Fruit fly (Drosophila melanogaster) whole organism, adult: ENCODE data around the gene CG44005.

Experiments
- CG11617 ChIP-seq: fragments of 200-800 bp; sonication (Bioruptor generic); optimal IDR thresholded peaks from 2 replicates; lab custom pipeline; 2017; ENCODE audit warnings: mild to moderate bottlenecking, missing biosample characterization, missing genetic modification reagents, missing genetic modification characterization
- CG12768 ChIP-seq: fragments of 200-800 bp; sonication (Bioruptor generic); optimal IDR thresholded peaks from 2 replicates; lab custom pipeline; 2017; ENCODE audit warnings: missing biosample characterization, missing genetic modification characterization, mild to moderate bottlenecking, moderate library complexity, missing genetic modification reagents
- CG14711 ChIP-seq: fragments of 200-800 bp; sonication (Bioruptor generic); optimal IDR thresholded peaks from 2 replicates; lab custom pipeline; 2018; ENCODE audit warnings: missing biosample characterization, mild to moderate bottlenecking, missing genetic modification characterization, moderate library complexity
- CG1620 ChIP-seq: fragments of 200-800 bp; sonication (Bioruptor generic); optimal IDR thresholded peaks from 2 replicates; lab custom pipeline; 2016; ENCODE audit warnings: missing biosample characterization, missing genetic modification characterization
- CG33017 ChIP-seq: fragments of 200-800 bp; sonication (Bioruptor generic); optimal IDR thresholded peaks from 2 replicates; lab custom pipeline; 2018; ENCODE audit warnings: missing biosample characterization, mild to moderate bottlenecking, missing genetic modification characterization, moderate library complexity
- CG5204 ChIP-seq: fragments of 200-800 bp; sonication (Bioruptor generic); optimal IDR thresholded peaks from 2 replicates; lab custom pipeline; 2016; ENCODE audit warnings: missing biosample characterization, missing genetic modification characterization
- CG7045 ChIP-seq: fragments of 200-800 bp; sonication (Bioruptor generic); optimal IDR thresholded peaks from 2 replicates; lab custom pipeline; 2017; ENCODE audit warnings: missing biosample characterization, mild to moderate bottlenecking, missing genetic modification characterization
- CG7101 ChIP-seq: fragments of 200-800 bp; sonication (Bioruptor generic); optimal IDR thresholded peaks from 2 replicates; lab custom pipeline; 2018; ENCODE audit warnings: missing biosample characterization, mild to moderate bottlenecking, missing genetic modification characterization, moderate library complexity
- Clk ChIP-seq: fragments of 200-800 bp; sonication (Bioruptor generic); optimal IDR thresholded peaks from 2 replicates; lab custom pipeline; 2017; ENCODE audit warnings: missing biosample characterization, missing genetic modification characterization
- Crg-1 ChIP-seq: fragments of 200-800 bp; sonication (Bioruptor generic); optimal IDR thresholded peaks from 2 replicates; lab custom pipeline; 2016; ENCODE audit warnings: missing biosample characterization, missing genetic modification characterization
- Hr96 ChIP-seq: fragments of 200-800 bp; sonication (Bioruptor generic); optimal IDR thresholded peaks from 2 replicates; lab custom pipeline; 2016; ENCODE audit warnings: missing biosample characterization, missing genetic modification characterization
- Mnt ChIP-seq: fragments of 200-800 bp; sonication (Bioruptor generic); optimal IDR thresholded peaks from 2 replicates; lab custom pipeline; 2016; ENCODE audit warnings: missing biosample characterization, mild to moderate bottlenecking, missing genetic modification characterization
- bab1 ChIP-seq: fragments of 200-800 bp; sonication (Bioruptor generic); optimal IDR thresholded peaks from 3 replicates; lab custom pipeline; 2019; ENCODE audit warnings: missing biosample characterization, mild to moderate bottlenecking, missing genetic modification characterization, moderate library complexity
- cic ChIP-seq: fragments of 200-800 bp; sonication (Bioruptor generic); optimal IDR thresholded peaks from 2 replicates; lab custom pipeline; 2017; ENCODE audit warnings: missing biosample characterization, mild to moderate bottlenecking, missing genetic modification characterization, moderate library complexity
- cnc ChIP-seq, 2 experiments: fragments of >200 bp; optimal IDR thresholded peaks; 2 replicates each; lab custom pipeline; 2017
- kay ChIP-seq: fragments of 200-800 bp; sonication (Bioruptor generic); peaks from one replicate; lab custom pipeline; 2016; ENCODE audit warnings: missing biosample characterization, missing genetic modification characterization, borderline replicate concordance
- ovo ChIP-seq: fragments of 200-800 bp; sonication (Bioruptor generic); optimal IDR thresholded peaks from 2 replicates; lab custom pipeline; 2016; ENCODE audit warnings: missing biosample characterization, missing genetic modification characterization
- pad ChIP-seq: fragments of 200-800 bp; sonication (Bioruptor generic); optimal IDR thresholded peaks from 3 replicates; lab custom pipeline; 2017; ENCODE audit warnings: missing biosample characterization, missing genetic modification characterization, mild to moderate bottlenecking, moderate library complexity, missing genetic modification reagents
- tj ChIP-seq: fragments of 200-800 bp; sonication (Bioruptor generic); optimal IDR thresholded peaks from 3 replicates; lab custom pipeline; 2017; ENCODE audit warnings: missing biosample characterization, mild to moderate bottlenecking, missing genetic modification characterization, moderate library complexity
- toe ChIP-seq: fragments of 200-800 bp; sonication (Bioruptor generic); optimal IDR thresholded peaks from 2 replicates; lab custom pipeline; 2016; ENCODE audit warnings: missing biosample characterization, missing genetic modification characterization

The CG44005 gene

DNA sequence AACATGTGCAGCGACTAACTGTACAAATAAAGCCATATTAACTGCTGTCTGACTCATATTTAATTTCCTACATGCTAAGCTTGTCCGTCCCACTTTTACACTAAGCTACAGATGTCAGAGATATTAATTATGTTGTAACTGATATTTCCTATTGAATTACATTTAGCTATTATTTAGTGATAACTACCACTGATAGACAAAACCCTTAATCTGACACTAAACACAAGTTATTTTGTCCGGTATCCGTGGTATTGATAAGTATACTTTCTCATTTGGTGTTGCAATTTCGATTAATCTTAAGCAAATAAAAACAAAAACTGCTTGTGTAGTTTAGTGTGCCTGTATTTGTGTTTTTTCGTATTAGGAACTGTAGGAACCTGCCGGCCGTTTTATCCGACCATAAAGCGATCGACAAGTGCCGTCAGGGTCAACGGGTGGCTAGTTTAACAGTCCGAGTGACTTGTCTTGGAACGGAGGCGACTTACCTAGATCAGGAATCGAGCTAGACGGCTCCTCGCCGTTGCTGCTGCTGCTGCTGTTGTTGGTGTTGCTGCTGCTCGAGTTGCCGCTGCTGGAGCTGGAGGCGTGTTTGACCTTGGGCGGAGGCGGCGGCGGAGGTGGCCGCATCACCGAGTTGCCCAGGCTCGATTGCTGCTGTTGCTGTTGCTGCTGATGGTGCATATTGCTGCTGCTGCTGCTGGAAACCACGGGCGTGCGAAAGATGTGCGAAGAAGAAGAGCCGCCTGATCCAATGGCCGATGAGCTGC lies 14.0 kb downstream of the CG44005 start:
- no peak for TF ChIP-seq Hr96 (GFP tag; lab: Kevin White, UChicago)
- TF ChIP-seq bab1 (GFP tag; lab: Kevin White, UChicago): no peak
- TF ChIP-seq CG11617 (GFP tag; lab: Kevin White, UChicago): no peak
- no peak for TF ChIP-seq Mnt (GFP tag; lab: Kevin White, UChicago)
- no peak for TF ChIP-seq CG33017 (tag; lab: Kevin White, UChicago)
- TF ChIP-seq CG7101 (tag; lab: Kevin White, UChicago): no peak
- no peak for TF ChIP-seq tj (GFP tag; lab: Kevin White, UChicago)
- TF ChIP-seq CG5204 (GFP tag; lab: Kevin White, UChicago): no peak
- no peak for TF ChIP-seq cic (GFP tag; lab: Kevin White, UChicago)
- TF ChIP-seq Clk: no peak
- TF ChIP-seq CG14711 (tag; lab: Kevin White, UChicago): no peak
- TF ChIP-seq CG12768 (GFP tag; lab: Kevin White, UChicago): no peak

DNA sequence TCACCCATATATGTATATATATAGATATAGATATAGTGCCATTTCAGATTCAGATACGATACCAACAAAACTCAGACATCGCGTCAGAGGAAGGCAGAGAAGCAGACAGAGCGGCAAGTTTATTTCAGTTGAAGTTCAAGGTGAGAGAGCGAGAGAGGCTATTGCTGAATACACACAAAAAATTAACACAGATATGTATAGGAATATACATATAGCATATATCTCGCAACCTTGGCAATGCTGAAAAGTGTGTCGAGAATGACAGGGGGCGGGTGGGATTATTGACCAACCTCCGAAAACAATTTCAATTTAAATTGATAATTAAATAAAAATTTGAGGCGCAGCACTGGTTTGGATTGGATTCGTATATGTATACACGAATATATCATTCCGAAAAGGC lies 14.9 kb downstream of the CG44005 start:
- TF ChIP-seq pad (no peak), tj (GFP tag; lab: Kevin White, UChicago) (peak; percentile 29), kay (GFP tag; lab: Kevin White, UChicago) (peak; percentile 47)

DNA sequence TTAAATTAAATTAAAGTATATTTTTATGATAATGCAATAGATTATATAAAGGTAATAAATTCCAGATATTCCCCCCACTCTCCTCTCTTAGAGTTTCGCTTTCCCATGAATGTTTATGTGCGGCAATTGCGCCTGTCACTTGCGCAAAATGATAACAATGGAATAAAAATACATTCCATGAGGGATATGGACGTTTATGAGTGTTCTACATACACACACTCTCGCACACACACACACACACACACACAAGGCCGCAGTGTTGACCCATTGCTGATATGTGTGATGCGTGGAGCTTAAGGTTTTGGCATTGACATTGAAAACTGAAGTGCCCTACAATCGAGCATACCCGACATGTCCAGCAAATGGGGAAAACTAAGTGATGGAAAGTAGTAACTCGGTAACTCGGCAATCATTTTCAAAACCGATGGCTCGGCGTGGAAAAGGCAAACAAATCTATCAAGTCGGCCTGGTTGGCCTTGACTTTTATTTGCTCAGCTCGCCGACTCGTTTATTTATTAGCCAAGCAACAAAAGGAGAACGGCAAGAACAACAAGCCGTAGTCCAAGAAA lies 25.2 kb downstream of the CG44005 start:
- TF ChIP-seq CG12768 (GFP tag; lab: Kevin White, UChicago) (peak; percentile 11), tj (GFP tag; lab: Kevin White, UChicago) (no peak)

DNA sequence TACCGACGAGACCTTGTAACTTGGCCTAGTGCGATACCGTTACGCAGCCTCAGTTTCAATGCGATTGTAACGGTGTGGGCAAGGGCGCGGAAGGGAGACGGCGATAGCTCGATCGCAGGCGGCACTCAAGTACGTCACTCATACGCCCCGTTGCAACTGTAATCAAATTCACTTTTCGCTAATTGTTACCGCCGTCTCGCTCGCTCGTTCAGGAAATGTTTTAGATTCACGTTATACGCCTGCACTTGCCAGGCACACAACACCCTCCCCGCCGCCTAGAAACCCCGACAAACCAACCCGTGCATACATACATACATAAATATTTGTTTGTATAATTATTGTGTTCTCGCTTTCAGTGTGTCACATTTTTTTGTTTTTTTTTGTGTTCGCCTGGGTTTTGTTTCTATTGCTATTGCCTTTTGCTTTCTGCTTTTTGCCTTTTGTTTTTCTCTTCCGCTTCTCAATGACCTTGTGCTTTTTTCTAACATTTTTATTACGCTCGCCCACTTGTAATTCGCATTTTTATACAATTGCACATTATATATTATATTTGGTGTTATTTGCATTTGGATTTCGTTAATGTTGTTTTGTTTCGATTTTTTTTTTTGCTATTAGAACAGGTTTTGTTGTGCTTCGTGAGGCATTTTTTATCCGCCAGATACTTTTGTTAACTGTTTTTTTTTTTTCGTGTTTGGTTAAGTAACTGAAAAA lies 27.4 kb downstream of the CG44005 start:
- TF ChIP-seq kay (GFP tag; lab: Kevin White, UChicago): peak; percentile 98
- no peak for TF ChIP-seq Clk
- TF ChIP-seq CG5204 (GFP tag; lab: Kevin White, UChicago): peak; percentile 0
- no peak for TF ChIP-seq cnc (optimal IDR thresholded peaks at IDR 0.05; lab: Kevin White, UChicago)
- peak; percentile 8 for TF ChIP-seq tj (GFP tag; lab: Kevin White, UChicago)
- TF ChIP-seq pad: no peak
- peak; percentile 16 for TF ChIP-seq CG11617 (GFP tag; lab: Kevin White, UChicago)
- peak; percentile 38 for TF ChIP-seq CG33017 (tag; lab: Kevin White, UChicago)
- TF ChIP-seq toe: no peak
- TF ChIP-seq CG12768 (GFP tag; lab: Kevin White, UChicago): peak; percentile 59
- peak; percentile 82 for TF ChIP-seq cic (GFP tag; lab: Kevin White, UChicago)
- no peak for TF ChIP-seq CG14711 (tag; lab: Kevin White, UChicago)
- TF ChIP-seq CG7101 (tag; lab: Kevin White, UChicago): no peak
- no peak for TF ChIP-seq CG1620 (GFP tag; lab: Kevin White, UChicago)
- peak; percentile 98 for TF ChIP-seq ovo (GFP tag; lab: Kevin White, UChicago)
- peak; percentile 12 for TF ChIP-seq CG7045 (GFP tag; lab: Kevin White, UChicago)
- peak; percentile 34 for TF ChIP-seq Mnt (GFP tag; lab: Kevin White, UChicago)
- TF ChIP-seq Crg-1 (GFP tag; lab: Kevin White, UChicago): no peak
- no peak for TF ChIP-seq Hr96 (GFP tag; lab: Kevin White, UChicago)
- no peak for TF ChIP-seq bab1 (GFP tag; lab: Kevin White, UChicago)

DNA sequence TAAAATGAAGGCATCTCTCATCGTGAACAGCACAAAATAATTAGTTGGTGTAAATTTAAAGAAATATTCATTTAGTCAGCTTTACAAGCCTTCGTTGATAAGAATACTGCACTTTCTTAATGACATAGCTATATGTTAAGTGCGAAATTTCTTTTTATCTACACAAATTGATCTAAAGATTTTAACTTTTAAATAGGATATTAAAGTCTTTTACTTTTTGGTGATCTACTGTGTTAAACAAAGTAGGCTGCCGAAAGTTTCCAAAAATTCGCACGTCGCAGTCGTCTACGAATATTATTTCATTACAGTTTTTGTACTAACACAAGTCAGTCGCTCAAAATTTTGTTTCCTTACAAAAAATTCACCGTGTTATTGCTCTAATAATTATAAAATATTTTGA lies 29.5 kb downstream of the CG44005 start, which contains the start of gene CG42393:
CG42393 (plus strand) TSS at position 301 of the 400 bp plus-strand sequence.
- TF ChIP-seq Mnt (GFP tag; lab: Kevin White, UChicago): no peak

DNA sequence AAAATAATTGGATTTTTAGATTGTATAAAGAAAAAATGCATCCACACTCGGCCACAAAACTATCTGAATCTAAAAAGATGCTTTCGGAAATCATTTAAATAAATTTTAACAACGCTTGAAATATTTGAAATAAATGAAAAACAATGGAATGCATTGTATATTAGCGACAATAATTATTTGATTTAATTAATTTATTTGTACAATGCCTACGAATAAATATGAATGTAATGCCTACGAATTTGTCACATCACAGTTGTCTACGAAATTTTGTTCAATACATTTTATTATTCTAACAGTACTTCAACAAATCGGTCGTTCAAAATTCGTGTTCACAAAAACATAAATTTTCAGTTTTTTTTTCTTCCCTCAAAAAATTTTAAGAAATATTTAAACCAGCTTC lies 31.9 kb downstream of the CG44005 start, which contains the start of gene CG32192:
CG32192 (plus strand) TSS at position 301 of the 400 bp plus-strand sequence.
- TF ChIP-seq cic (GFP tag; lab: Kevin White, UChicago) (no peak), pad (no peak), kay (GFP tag; lab: Kevin White, UChicago) (no peak), Crg-1 (GFP tag; lab: Kevin White, UChicago) (no peak), CG14711 (tag; lab: Kevin White, UChicago) (no peak), tj (GFP tag; lab: Kevin White, UChicago) (no peak), CG12768 (GFP tag; lab: Kevin White, UChicago) (no peak), CG7101 (tag; lab: Kevin White, UChicago) (no peak), Clk (no peak)
